Worm (Caenorhabditis elegans) whole organism, young adult: ENCODE measurements around the gene rskd-1.

ENCODE experiments used
- dpl-1 ChIP-seq: fragments of 150-350 bp; optimal IDR thresholded peaks from 2 replicates; lab custom pipeline; 2014; ENCODE audit warnings: missing biosample characterization, missing genetic modification reagents, missing genetic modification characterization
- efl-1 ChIP-seq: fragments of 150-350 bp; optimal IDR thresholded peaks from 2 replicates; lab custom pipeline; 2014; ENCODE audit warnings: missing biosample characterization, missing genetic modification reagents, missing genetic modification characterization
- ekl-4 ChIP-seq: fragments of 200-800 bp; sonication (Bioruptor generic); IDR thresholded peaks from 2 replicates; pipeline ENCODE4 v1.3.6; 2022; ENCODE audit warnings: missing genetic modification reagents, missing genetic modification characterization, missing compliant biosample characterization
- unc-130 ChIP-seq: sonication (generic microtip); optimal IDR thresholded peaks from 2 replicates; lab custom pipeline; 2016; ENCODE audit warnings: missing genetic modification reagents, missing genetic modification characterization, missing compliant biosample characterization

ce11 chrV:12307011-12307540 is 18.7 kb upstream of the rskd-1 start, which contains the start of gene srg-45:
- no peak for TF ChIP-seq efl-1 (GFP tag; lab: Kevin White, UChicago)
- no peak for TF ChIP-seq unc-130 (GFP tag; lab: Kevin White, UChicago)
- no peak for TF ChIP-seq dpl-1 (GFP tag; lab: Kevin White, UChicago)
- TF ChIP-seq ekl-4 (GFP tag; lab: Robert Waterston, UW): no peak
